Fruit fly (Drosophila melanogaster) whole organism, embryonic: ENCODE data around the gene nAChRalpha7.
A peak's percentile ranks its signal among the peaks of the same experiment; 100 is the strongest.

Experiments
- Abd-B ChIP-seq: fragments of 200-800 bp; sonication (Bioruptor generic); optimal IDR thresholded peaks from 2 replicates; lab custom pipeline; 2018; ENCODE audit warnings: missing biosample characterization, mild to moderate bottlenecking, missing genetic modification characterization, moderate library complexity
- Bteb2 ChIP-seq: fragments of 200-800 bp; sonication (Bioruptor generic); optimal IDR thresholded peaks from 2 replicates; lab custom pipeline; 2016; ENCODE audit warnings: missing biosample characterization, missing genetic modification characterization
- CG10565 ChIP-seq: fragments of 200-800 bp; sonication (Bioruptor generic); optimal IDR thresholded peaks from 3 replicates; lab custom pipeline; 2016; ENCODE audit warnings: missing biosample characterization, mild to moderate bottlenecking, missing genetic modification characterization
- CG11456 ChIP-seq: fragments of 200-800 bp; sonication (Bioruptor generic); IDR thresholded peaks from 3 replicates; pipeline ENCODE4 v1.3.6; 2022; ENCODE audit warnings: missing biosample characterization, missing genetic modification characterization
- CG11560 ChIP-seq: fragments of 200-800 bp; sonication (Bioruptor generic); IDR thresholded peaks from 3 replicates; pipeline ENCODE4 v1.3.6; 2022; ENCODE audit warnings: missing biosample characterization, missing genetic modification characterization
- CG11695 ChIP-seq: fragments of 200-800 bp; sonication (Bioruptor generic); IDR thresholded peaks from 3 replicates; pipeline ENCODE4 v1.3.6; 2022; ENCODE audit warnings: missing biosample characterization, missing genetic modification characterization
- CG13894 ChIP-seq: fragments of 200-800 bp; sonication (Bioruptor generic); optimal IDR thresholded peaks from 3 replicates; lab custom pipeline; 2018; ENCODE audit warnings: missing biosample characterization, mild to moderate bottlenecking, missing genetic modification characterization, moderate library complexity
- CG14667 ChIP-seq: fragments of 200-800 bp; sonication (Bioruptor generic); IDR thresholded peaks from 2 replicates; pipeline ENCODE4 v1.3.6; 2022; ENCODE audit warnings: missing biosample characterization, missing genetic modification characterization
- CG1529 ChIP-seq: fragments of 200-800 bp; sonication (Bioruptor generic); optimal IDR thresholded peaks from 3 replicates; lab custom pipeline; 2018; ENCODE audit warnings: missing biosample characterization, missing genetic modification characterization
- CG1602 ChIP-seq: fragments of 200-800 bp; sonication (Bioruptor generic); optimal IDR thresholded peaks from 3 replicates; lab custom pipeline; 2016; ENCODE audit warnings: missing biosample characterization, missing genetic modification characterization
- CG18619 ChIP-seq: fragments of 200-800 bp; sonication (Bioruptor generic); optimal IDR thresholded peaks from 3 replicates; lab custom pipeline; 2017; ENCODE audit warnings: missing biosample characterization, mild to moderate bottlenecking, missing genetic modification characterization
- CG2116 ChIP-seq: fragments of 200-800 bp; sonication (Bioruptor generic); optimal IDR thresholded peaks from 3 replicates; lab custom pipeline; 2018; ENCODE audit warnings: missing biosample characterization, mild to moderate bottlenecking, missing genetic modification characterization
- CG2875 ChIP-seq: fragments of 200-800 bp; sonication (Bioruptor generic); optimal IDR thresholded peaks from 2 replicates; lab custom pipeline; 2017; ENCODE audit warnings: missing biosample characterization, mild to moderate bottlenecking, missing genetic modification characterization, missing genetic modification reagents
- CG30431 ChIP-seq: fragments of 200-800 bp; sonication (Bioruptor generic); optimal IDR thresholded peaks from 2 replicates; lab custom pipeline; 2017; ENCODE audit warnings: missing biosample characterization, missing genetic modification characterization
- CG3065 ChIP-seq: fragments of 200-800 bp; sonication (Bioruptor generic); optimal IDR thresholded peaks from 2 replicates; lab custom pipeline; 2016; ENCODE audit warnings: missing biosample characterization, missing genetic modification characterization
- CG32772 ChIP-seq: fragments of 200-800 bp; sonication (Bioruptor generic); IDR thresholded peaks from 2 replicates; pipeline ENCODE4 v1.3.6; 2022; ENCODE audit warnings: missing biosample characterization, missing genetic modification characterization
- CG3407 ChIP-seq: fragments of 200-800 bp; sonication (Bioruptor generic); optimal IDR thresholded peaks from 2 replicates; lab custom pipeline; 2018; ENCODE audit warnings: missing biosample characterization, mild to moderate bottlenecking, missing genetic modification characterization
- CG34422 ChIP-seq: fragments of 200-800 bp; sonication (Bioruptor generic); IDR thresholded peaks from 3 replicates; pipeline ENCODE4 v1.3.6; 2022; ENCODE audit warnings: missing biosample characterization, missing genetic modification characterization
- CG4328 ChIP-seq: fragments of 200-800 bp; sonication (Bioruptor generic); optimal IDR thresholded peaks from 3 replicates; lab custom pipeline; 2017; ENCODE audit warnings: missing biosample characterization, missing genetic modification reagents, missing genetic modification characterization
- CG5180 ChIP-seq: fragments of 200-800 bp; sonication (Bioruptor generic); optimal IDR thresholded peaks from 3 replicates; lab custom pipeline; 2017; ENCODE audit warnings: missing biosample characterization, missing genetic modification characterization, mild to moderate bottlenecking, moderate library complexity, missing genetic modification reagents
- CG7556 ChIP-seq: fragments of 200-800 bp; sonication (Bioruptor generic); optimal IDR thresholded peaks from 2 replicates; lab custom pipeline; 2017; ENCODE audit warnings: missing biosample characterization, mild to moderate bottlenecking, missing genetic modification characterization
- CG8924 ChIP-seq: fragments of 200-800 bp; optimal IDR thresholded peaks from 3 replicates; lab custom pipeline; 2019; ENCODE audit warnings: missing biosample characterization, mild to moderate bottlenecking, missing genetic modification characterization, moderate library complexity
- CG9437 ChIP-seq: fragments of 200-800 bp; sonication (Bioruptor generic); optimal IDR thresholded peaks from 2 replicates; lab custom pipeline; 2018; ENCODE audit warnings: missing biosample characterization, mild to moderate bottlenecking, missing genetic modification characterization
- Dip2 ChIP-seq: fragments of 200-800 bp; sonication (Bioruptor generic); IDR thresholded peaks from 2 replicates; pipeline ENCODE4 v1.3.6; 2022; ENCODE audit warnings: missing biosample characterization, missing genetic modification characterization
- Dip3 ChIP-seq: fragments of 200-800 bp; sonication (Bioruptor generic); optimal IDR thresholded peaks from 3 replicates; lab custom pipeline; 2016; ENCODE audit warnings: missing biosample characterization, missing genetic modification characterization
- Dp ChIP-seq: fragments of 200-800 bp; sonication (Bioruptor generic); optimal IDR thresholded peaks from 2 replicates; lab custom pipeline; 2018; ENCODE audit warnings: missing biosample characterization, mild to moderate bottlenecking, missing genetic modification characterization, moderate library complexity
- Eip74EF ChIP-seq, 2 experiments: fragments of 200-800 bp in 1 of 2; fragments of >200 bp in 1 of 2; sonication (Bioruptor generic) in 1 of 2; optimal IDR thresholded peaks; 2 replicates each; lab custom pipeline; 2017 to 2019; ENCODE audit warnings: missing biosample characterization in 2 of 2, missing genetic modification characterization in 2 of 2, mild to moderate bottlenecking in 1 of 2, moderate library complexity in 1 of 2
- H15 ChIP-seq: fragments of 200-800 bp; sonication (Bioruptor generic); IDR thresholded peaks from 3 replicates; pipeline ENCODE4 v1.3.6; 2022; ENCODE audit warnings: missing biosample characterization, missing genetic modification characterization
- Hr3 ChIP-seq: fragments of 200-800 bp; sonication (Bioruptor generic); optimal IDR thresholded peaks from 3 replicates; lab custom pipeline; 2016; ENCODE audit warnings: missing biosample characterization, missing genetic modification characterization
- Hsf ChIP-seq: fragments of 200-800 bp; sonication (Bioruptor generic); optimal IDR thresholded peaks from 3 replicates; lab custom pipeline; 2016; ENCODE audit warnings: missing biosample characterization, missing genetic modification characterization
- Lim3 ChIP-seq: fragments of 200-800 bp; sonication (Bioruptor generic); IDR thresholded peaks from 2 replicates; pipeline ENCODE4 v1.3.6; 2022; ENCODE audit warnings: missing biosample characterization, missing genetic modification characterization
- Mad ChIP-seq: fragments of 200-800 bp; sonication (Bioruptor generic); optimal IDR thresholded peaks from 2 replicates; lab custom pipeline; 2016; ENCODE audit warnings: missing biosample characterization, missing genetic modification characterization
- Mrtf ChIP-seq: fragments of 200-800 bp; sonication (Bioruptor generic); IDR thresholded peaks from 3 replicates; pipeline ENCODE4 v1.3.6; 2022; ENCODE audit warnings: missing biosample characterization, missing genetic modification characterization
- PHDP ChIP-seq: fragments of 200-800 bp; sonication (Bioruptor generic); optimal IDR thresholded peaks from 3 replicates; lab custom pipeline; 2018; ENCODE audit warnings: missing biosample characterization, mild to moderate bottlenecking, missing genetic modification characterization, moderate library complexity
- Six4 ChIP-seq: fragments of 200-800 bp; sonication (Bioruptor generic); optimal IDR thresholded peaks from 2 replicates; lab custom pipeline; 2016; ENCODE audit warnings: missing biosample characterization, missing genetic modification characterization
- Sry-δ ChIP-seq: fragments of 200-800 bp; sonication (Bioruptor generic); optimal IDR thresholded peaks from 2 replicates; lab custom pipeline; 2016; ENCODE audit warnings: missing biosample characterization, missing genetic modification characterization
- cas ChIP-seq: fragments of 200-800 bp; sonication (Bioruptor generic); IDR thresholded peaks from 2 replicates; pipeline ENCODE4 v1.3.6; 2022; ENCODE audit warnings: missing biosample characterization, missing genetic modification characterization
- exex ChIP-seq: fragments of 200-800 bp; sonication (Bioruptor generic); optimal IDR thresholded peaks from 4 replicates; lab custom pipeline; 2018; ENCODE audit warnings: missing biosample characterization, mild to moderate bottlenecking, missing genetic modification characterization, moderate library complexity
- fd3F ChIP-seq: fragments of 200-800 bp; sonication (Bioruptor generic); optimal IDR thresholded peaks from 2 replicates; lab custom pipeline; 2018; ENCODE audit warnings: missing biosample characterization, mild to moderate bottlenecking, missing genetic modification characterization, moderate library complexity
- nom ChIP-seq: fragments of 200-800 bp; sonication (Bioruptor generic); optimal IDR thresholded peaks from 2 replicates; lab custom pipeline; 2017; ENCODE audit warnings: missing biosample characterization, missing genetic modification characterization, mild to moderate bottlenecking, moderate library complexity, missing genetic modification reagents
- ranshi ChIP-seq: fragments of 200-800 bp; sonication (Bioruptor generic); IDR thresholded peaks from 2 replicates; pipeline ENCODE4 v1.3.6; 2022; ENCODE audit warnings: missing biosample characterization, missing genetic modification characterization
- ro ChIP-seq: fragments of 200-800 bp; sonication (Bioruptor generic); IDR thresholded peaks from 2 replicates; pipeline ENCODE4 v1.3.6; 2022; ENCODE audit warnings: missing biosample characterization, missing genetic modification characterization
- run ChIP-seq: fragments of 200-800 bp; sonication (Bioruptor generic); optimal IDR thresholded peaks from 3 replicates; lab custom pipeline; 2018; ENCODE audit warnings: missing biosample characterization, mild to moderate bottlenecking, missing genetic modification characterization
- salm ChIP-seq: fragments of 200-800 bp; sonication (Bioruptor generic); optimal IDR thresholded peaks from 2 replicates; lab custom pipeline; 2018; ENCODE audit warnings: missing biosample characterization, mild to moderate bottlenecking, missing genetic modification characterization
- sc ChIP-seq, 3 experiments: fragments of >200 bp in 2 of 3; fragments of 200-800 bp in 1 of 3; sonication (Bioruptor generic) in 1 of 3; optimal IDR thresholded peaks; 2 replicates in 2 of 3; 3 replicates in 1 of 3; lab custom pipeline; 2017; ENCODE audit warnings: mild to moderate bottlenecking in 1 of 3, missing biosample characterization in 1 of 3, missing genetic modification characterization in 1 of 3, missing genetic modification reagents in 1 of 3
- scrt ChIP-seq: fragments of 200-800 bp; sonication (Bioruptor generic); optimal IDR thresholded peaks from 2 replicates; lab custom pipeline; 2018; ENCODE audit warnings: missing biosample characterization, mild to moderate bottlenecking, missing genetic modification characterization, moderate library complexity
- sens ChIP-seq: fragments of 200-800 bp; sonication (Bioruptor generic); peaks from one replicate; lab custom pipeline; 2016; ENCODE audit warnings: missing biosample characterization, missing genetic modification characterization
- z ChIP-seq: fragments of 200-800 bp; sonication (Bioruptor generic); IDR thresholded peaks from 3 replicates; pipeline ENCODE4 v1.3.6; 2022; ENCODE audit warnings: missing biosample characterization, missing genetic modification characterization
- zf30C ChIP-seq: fragments of 200-800 bp; sonication (Bioruptor generic); optimal IDR thresholded peaks from 3 replicates; lab custom pipeline; 2018; ENCODE audit warnings: missing biosample characterization, mild to moderate bottlenecking, missing genetic modification characterization

nAChRalpha7 gene

dm6 chrX:19317058-19317767 is 31.0 kb downstream of the nAChRalpha7 start (continued):
- TF ChIP-seq CG32772 (GFP tag; lab: Robert Waterston, UW): peak; percentile 74
- peak; percentile 37 for TF ChIP-seq scrt
- TF ChIP-seq Dip3 (GFP tag; lab: Kevin White, UChicago): no peak
- no peak for TF ChIP-seq Lim3
- peak; percentile 39 for TF ChIP-seq run (tag; lab: Kevin White, UChicago)
- peak; percentile 47 for TF ChIP-seq Hr3 (GFP tag; lab: Kevin White, UChicago)
- peak in 1 of 2 experiments; percentile 55 for TF ChIP-seq Eip74EF (GFP tag; optimal IDR thresholded peaks at IDR 0.05; lab: Kevin White, UChicago)
- TF ChIP-seq PHDP (tag; lab: Kevin White, UChicago): peak; percentile 82
- peak; percentile 73 for TF ChIP-seq CG7556 (GFP tag; lab: Kevin White, UChicago)
- peak; percentile 45 for TF ChIP-seq CG14667
- peak; percentile 74 for TF ChIP-seq exex (tag; lab: Kevin White, UChicago)
- peak; percentile 41 for TF ChIP-seq salm (tag; lab: Kevin White, UChicago)
- no peak for TF ChIP-seq CG2116 (GFP tag; lab: Kevin White, UChicago)
- peak; percentile 43 for TF ChIP-seq CG13894 (tag; lab: Kevin White, UChicago)
- no peak for TF ChIP-seq Mad (GFP tag; lab: Kevin White, UChicago)
- TF ChIP-seq CG30431 (GFP tag; lab: Kevin White, UChicago): peak; percentile 0
- TF ChIP-seq CG4328: peak; percentile 19
- TF ChIP-seq CG10565: no peak
- no peak for TF ChIP-seq Dip2 (GFP tag; lab: Robert Waterston, UW)
- no peak for TF ChIP-seq CG11560 (tag; lab: Robert Waterston, UW)
- TF ChIP-seq CG9437 (GFP tag; lab: Kevin White, UChicago): peak; percentile 32
- TF ChIP-seq Mrtf (GFP tag; lab: Robert Waterston, UW): no peak
- TF ChIP-seq CG3407 (GFP tag; lab: Kevin White, UChicago): no peak
- 0 out of 3 replicates have a peak, but pooled peaks have one; percentile 24 for TF ChIP-seq CG34422
- TF ChIP-seq Sry-δ (GFP tag; lab: Kevin White, UChicago): no peak
- peak; percentile 80 for TF ChIP-seq CG8924 (tag; lab: Kevin White, UChicago)
- TF ChIP-seq z (GFP tag; lab: Robert Waterston, UW): no peak
- no peak for TF ChIP-seq Hsf
- no peak for TF ChIP-seq H15 (GFP tag; lab: Robert Waterston, UW)
- TF ChIP-seq Bteb2: no peak
- TF ChIP-seq sens: no peak
- no peak; the same call in 2 of the 3 replicates for TF ChIP-seq CG11695 (GFP tag; lab: Robert Waterston, UW)
- TF ChIP-seq CG2875 (GFP tag; lab: Kevin White, UChicago): peak; percentile 13
- no peak for TF ChIP-seq sc (optimal IDR thresholded peaks at IDR 0.05; lab: Kevin White, UChicago)
- TF ChIP-seq sc (GFP tag; optimal IDR thresholded peaks at IDR 0.05; lab: Kevin White, UChicago): peak; percentile 13
- no peak for TF ChIP-seq CG3065 (GFP tag; lab: Kevin White, UChicago)
- TF ChIP-seq nom: peak; percentile 19
- no peak for TF ChIP-seq cas (GFP tag; lab: Robert Waterston, UW)
- TF ChIP-seq Abd-B: peak; percentile 20
- no peak for TF ChIP-seq Dp
- peak; percentile 23 for TF ChIP-seq CG1602 (GFP tag; lab: Kevin White, UChicago)
- peak; percentile 36 for TF ChIP-seq CG1529 (GFP tag; lab: Kevin White, UChicago)
- no peak for TF ChIP-seq CG11456 (GFP tag; lab: Robert Waterston, UW)
- peak; percentile 67 for TF ChIP-seq ranshi (GFP tag; lab: Robert Waterston, UW)
- peak; percentile 33 for TF ChIP-seq fd3F
- peak; percentile 52 for TF ChIP-seq zf30C
- peak; percentile 45 for TF ChIP-seq Six4 (GFP tag; lab: Kevin White, UChicago)
- TF ChIP-seq CG18619 (GFP tag; lab: Kevin White, UChicago): peak; percentile 50
- TF ChIP-seq CG5180 (GFP tag; lab: Kevin White, UChicago): no peak
- no peak for TF ChIP-seq ro (GFP tag; lab: Robert Waterston, UW)
